Fruit fly (Drosophila melanogaster) whole organism, wandering third instar larva: Measurements from ENCODE around the gene bbg.
A peak's percentile ranks its signal among the peaks of the same experiment; 100 is the strongest.

Source experiments
- CG32264 ChIP-seq: fragments of 200-800 bp; sonication (Bioruptor generic); optimal IDR thresholded peaks from 2 replicates; lab custom pipeline; 2016; ENCODE audit warnings: missing biosample characterization, missing genetic modification characterization
- CG9705 ChIP-seq: fragments of 200-800 bp; sonication (Bioruptor generic); optimal IDR thresholded peaks from 2 replicates; lab custom pipeline; 2018; ENCODE audit warnings: missing biosample characterization, mild to moderate bottlenecking, missing genetic modification characterization
- CrebA ChIP-seq: fragments of 200-800 bp; sonication (Bioruptor generic); optimal IDR thresholded peaks from 2 replicates; lab custom pipeline; 2016; ENCODE audit warnings: missing biosample characterization, mild to moderate bottlenecking, missing genetic modification characterization, borderline replicate concordance
- Dfd ChIP-seq: fragments of >200 bp; optimal IDR thresholded peaks from 2 replicates; lab custom pipeline; 2017; ENCODE audit warnings: missing biosample characterization, missing genetic modification characterization
- Dif ChIP-seq: fragments of 200-275, 200-300 bp; sonication (Bioruptor generic); optimal IDR thresholded peaks from 2 replicates; lab custom pipeline; 2018; ENCODE audit warnings: missing biosample characterization, missing genetic modification characterization; ENCODE audit not compliant: partially characterized antibody
- GATAd ChIP-seq: sonication (Bioruptor generic); optimal IDR thresholded peaks from 2 replicates; lab custom pipeline; 2016; ENCODE audit warnings: missing biosample characterization, missing genetic modification characterization
- HLH106 ChIP-seq: fragments of 200-800 bp; optimal IDR thresholded peaks from 3 replicates; lab custom pipeline; 2019; ENCODE audit warnings: missing biosample characterization, mild to moderate bottlenecking, missing genetic modification characterization, moderate library complexity
- Hnf4 ChIP-seq: fragments of 200-800 bp; sonication (Bioruptor generic); optimal IDR thresholded peaks from 2 replicates; lab custom pipeline; 2016; ENCODE audit warnings: missing biosample characterization, mild to moderate bottlenecking, missing genetic modification characterization
- Hr83 ChIP-seq: fragments of 200-300 bp; sonication (Bioruptor generic); optimal IDR thresholded peaks from 2 replicates; lab custom pipeline; 2016; ENCODE audit warnings: missing biosample characterization, mild to moderate bottlenecking, missing genetic modification characterization, moderate library complexity; ENCODE audit not compliant: poor library complexity, severe bottlenecking
- Jra ChIP-seq: sonication (Bioruptor generic); optimal IDR thresholded peaks from 2 replicates; lab custom pipeline; 2016; ENCODE audit warnings: missing biosample characterization, missing genetic modification characterization
- Myc ChIP-seq: fragments of >200 bp; optimal IDR thresholded peaks from 2 replicates; lab custom pipeline; 2017
- N ChIP-seq: fragments of >200 bp; optimal IDR thresholded peaks from 2 replicates; lab custom pipeline; 2018; ENCODE audit warnings: missing biosample characterization, missing external identifiers, missing genetic modification characterization
- OdsH ChIP-seq: fragments of 200-800 bp; sonication (Bioruptor generic); optimal IDR thresholded peaks from 2 replicates; lab custom pipeline; 2016; ENCODE audit warnings: missing biosample characterization, mild to moderate bottlenecking, missing genetic modification characterization
- Rel ChIP-seq, 2 experiments: fragments of 200-800 bp; sonication (Bioruptor generic) in 1 of 2; optimal IDR thresholded peaks; 2 replicates in 1 of 2; 3 replicates in 1 of 2; lab custom pipeline; 2016 to 2019; ENCODE audit warnings: mild to moderate bottlenecking in 2 of 2, missing biosample characterization in 2 of 2, missing genetic modification characterization in 2 of 2, moderate library complexity in 1 of 2
- Sp1 ChIP-seq: fragments of 200-800 bp; sonication (Bioruptor generic); optimal IDR thresholded peaks from 3 replicates; lab custom pipeline; 2019; ENCODE audit warnings: missing biosample characterization, mild to moderate bottlenecking, missing genetic modification characterization, moderate library complexity
- br ChIP-seq: fragments of 200-800 bp; sonication (Bioruptor generic); optimal IDR thresholded peaks from 2 replicates; lab custom pipeline; 2016; ENCODE audit warnings: missing biosample characterization, missing genetic modification characterization
- brk ChIP-seq: fragments of 200-800 bp; sonication (Bioruptor generic); optimal IDR thresholded peaks from 2 replicates; lab custom pipeline; 2016; ENCODE audit warnings: missing biosample characterization, mild to moderate bottlenecking, missing genetic modification characterization
- dl ChIP-seq, 2 experiments: fragments of 175-275, 200-275 bp in 1 of 2; fragments of 200-275 bp in 1 of 2; sonication (Bioruptor generic); optimal IDR thresholded peaks; lab custom pipeline; 2018; ENCODE audit warnings: mild to moderate bottlenecking in 2 of 2, missing biosample characterization in 2 of 2, missing genetic modification characterization in 2 of 2, moderate library complexity in 2 of 2; ENCODE audit not compliant: partially characterized antibody in 2 of 2, insufficient read depth in 1 of 2
- dmrt93B ChIP-seq: fragments of 200-800 bp; sonication (Bioruptor generic); optimal IDR thresholded peaks from 2 replicates; lab custom pipeline; 2018; ENCODE audit warnings: missing biosample characterization, mild to moderate bottlenecking, missing genetic modification characterization
- dsf ChIP-seq: sonication (Bioruptor generic); optimal IDR thresholded peaks from 2 replicates; lab custom pipeline; 2016; ENCODE audit warnings: missing biosample characterization, missing genetic modification characterization, borderline replicate concordance
- ey ChIP-seq: fragments of 200-800 bp; sonication (Bioruptor generic); optimal IDR thresholded peaks from 2 replicates; lab custom pipeline; 2016; ENCODE audit warnings: missing biosample characterization, missing genetic modification characterization
- foxo ChIP-seq, 2 experiments: fragments of 200-800 bp; sonication (Bioruptor generic); optimal IDR thresholded peaks; 2 replicates in 1 of 2; 3 replicates in 1 of 2; lab custom pipeline; 2016 to 2017; ENCODE audit warnings: missing biosample characterization in 2 of 2, missing genetic modification characterization in 2 of 2
- fru ChIP-seq: fragments of 200-800 bp; sonication (Bioruptor generic); optimal IDR thresholded peaks from 3 replicates; lab custom pipeline; 2016; ENCODE audit warnings: missing biosample characterization, mild to moderate bottlenecking, missing genetic modification characterization
- h ChIP-seq: fragments of 200-800 bp; sonication (Bioruptor generic); optimal IDR thresholded peaks from 3 replicates; lab custom pipeline; 2016; ENCODE audit warnings: missing biosample characterization, mild to moderate bottlenecking, missing genetic modification characterization
- jim ChIP-seq: fragments of 175-275, 200-325 bp; sonication (Bioruptor generic); optimal IDR thresholded peaks from 2 replicates; lab custom pipeline; 2016; ENCODE audit warnings: missing biosample characterization, mild to moderate bottlenecking, missing genetic modification characterization
- lola ChIP-seq: fragments of >200 bp; optimal IDR thresholded peaks from 2 replicates; lab custom pipeline; 2017; ENCODE audit warnings: missing biosample characterization, missing genetic modification characterization
- pan ChIP-seq: fragments of >200 bp; optimal IDR thresholded peaks from 2 replicates; lab custom pipeline; 2017
- psq ChIP-seq: fragments of 200-800 bp; sonication (Bioruptor generic); optimal IDR thresholded peaks from 3 replicates; lab custom pipeline; 2017; ENCODE audit warnings: missing biosample characterization, mild to moderate bottlenecking, missing genetic modification characterization, moderate library complexity
- rgr ChIP-seq: fragments of 200-800 bp; sonication (Bioruptor generic); optimal IDR thresholded peaks from 3 replicates; lab custom pipeline; 2016; ENCODE audit warnings: missing biosample characterization, mild to moderate bottlenecking, missing genetic modification characterization
- sage ChIP-seq: fragments of 200-800 bp; sonication (Bioruptor generic); optimal IDR thresholded peaks from 2 replicates; lab custom pipeline; 2016; ENCODE audit warnings: missing biosample characterization, mild to moderate bottlenecking, missing genetic modification characterization
- usp ChIP-seq: fragments of >200 bp; optimal IDR thresholded peaks from 2 replicates; lab custom pipeline; 2017; ENCODE audit warnings: missing biosample characterization, missing genetic modification characterization
- woc ChIP-seq: sonication (Bioruptor generic); optimal IDR thresholded peaks from 2 replicates; lab custom pipeline; 2016; ENCODE audit warnings: missing biosample characterization, mild to moderate bottlenecking, missing genetic modification characterization

Gene bbg

DNA sequence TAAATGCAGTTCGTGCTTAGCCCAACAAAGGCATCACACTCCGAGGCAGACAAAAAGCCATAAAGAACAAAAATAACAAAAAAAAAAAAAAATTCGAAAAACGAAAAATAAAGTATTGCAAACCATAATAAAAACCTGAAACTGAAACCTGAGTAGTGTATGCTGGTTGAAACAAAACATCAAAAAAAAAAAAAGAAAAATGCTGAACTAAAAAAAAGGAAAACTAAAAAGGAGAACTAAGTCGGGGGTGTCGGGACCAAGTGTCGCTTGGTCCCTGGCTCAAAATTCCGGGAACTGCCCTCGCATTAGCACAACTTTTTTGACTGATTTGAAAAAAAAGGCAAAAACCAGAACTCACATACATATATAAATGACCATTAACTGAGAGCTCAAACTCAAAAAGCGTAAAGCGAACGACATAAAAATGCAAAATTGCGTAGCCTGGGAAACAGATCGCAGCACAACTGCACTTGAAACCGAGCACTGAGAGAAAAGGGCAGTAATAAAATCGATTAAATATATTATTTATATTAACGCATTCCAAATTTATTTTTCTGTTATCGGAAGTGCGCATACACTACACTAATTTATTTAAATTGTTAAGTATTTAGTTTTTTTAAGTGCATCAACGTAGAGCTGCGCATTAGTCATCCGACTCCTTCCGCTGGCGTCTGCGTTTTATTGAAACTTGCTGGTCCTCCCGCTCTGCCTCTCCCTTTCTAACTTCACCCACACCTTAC, 49.3 kb downstream of the bbg start:
- TF ChIP-seq ey (peak; percentile 67), HLH106 (peak; percentile 60), CG32264 (GFP tag; lab: Kevin White, UChicago) (peak; percentile 23), fru (peak; percentile 76), h (GFP tag; lab: Kevin White, UChicago) (peak; percentile 81), woc (peak; percentile 44), dsf (peak; percentile 32), dmrt93B (peak; percentile 36), pan (lab: Kevin White, UChicago) (no peak), rgr (peak; percentile 79), Sp1 (GFP tag; lab: Kevin White, UChicago) (peak; percentile 66), N (no peak), Hr83 (GFP tag; lab: Kevin White, UChicago) (peak; percentile 45), sage (GFP tag; lab: Kevin White, UChicago) (peak; percentile 63), lola (GFP tag; lab: Kevin White, UChicago) (no peak), foxo (GFP tag; optimal IDR thresholded peaks at IDR 0.05; lab: Kevin White, UChicago) (peak in 1 of 2 experiments; percentile 79), OdsH (GFP tag; lab: Kevin White, UChicago) (peak; percentile 78), Rel (GFP tag; optimal IDR thresholded peaks at IDR 0.05; lab: Kevin White, UChicago) (peak; percentile 32), Rel (tag; optimal IDR thresholded peaks at IDR 0.05; lab: Kevin White, UChicago) (no peak), brk (GFP tag; lab: Kevin White, UChicago) (peak; percentile 73), CrebA (GFP tag; lab: Kevin White, UChicago) (no peak), CG9705 (GFP tag; lab: Kevin White, UChicago) (peak; percentile 15), psq (GFP tag; lab: Kevin White, UChicago) (peak; percentile 70), br (peak; percentile 59), Jra (GFP tag; lab: Kevin White, UChicago) (peak; percentile 46), Myc (lab: Kevin White, UChicago) (no peak), Hnf4 (GFP tag; lab: Kevin White, UChicago) (peak; percentile 78), Dif (no peak)

DNA sequence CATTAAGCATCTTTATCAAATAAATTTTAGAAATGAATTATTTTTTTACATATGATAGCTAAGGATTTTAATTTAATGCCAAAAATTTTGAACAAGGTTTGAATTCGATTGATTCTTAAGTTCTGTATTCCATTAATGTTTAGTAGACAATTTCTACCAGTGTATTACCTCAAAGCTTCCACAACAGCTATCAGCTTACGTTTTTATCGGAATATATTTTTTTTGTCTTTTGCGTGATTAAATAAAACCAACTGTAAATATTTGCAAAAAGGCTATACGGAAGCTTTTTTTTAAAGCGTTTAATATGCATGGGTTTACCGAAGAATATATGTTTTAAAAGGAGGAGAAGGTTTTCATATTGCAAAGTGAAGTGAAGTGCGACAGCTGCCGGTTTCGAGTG, 50.7 kb downstream of the bbg start:
- no peak for TF ChIP-seq Hr83 (GFP tag; lab: Kevin White, UChicago)
- no peak for TF ChIP-seq psq (GFP tag; lab: Kevin White, UChicago)
- TF ChIP-seq ey: no peak
- no peak for TF ChIP-seq jim (GFP tag; lab: Kevin White, UChicago)
- TF ChIP-seq Dfd (GFP tag; lab: Kevin White, UChicago): no peak
- no peak for TF ChIP-seq pan (lab: Kevin White, UChicago)
- TF ChIP-seq h (GFP tag; lab: Kevin White, UChicago): peak; percentile 15
- peak in 1 of 2 experiments; percentile 0 for TF ChIP-seq foxo (GFP tag; optimal IDR thresholded peaks at IDR 0.05; lab: Kevin White, UChicago)
- no peak for TF ChIP-seq Sp1 (GFP tag; lab: Kevin White, UChicago)
- peak; percentile 11 for TF ChIP-seq OdsH (GFP tag; lab: Kevin White, UChicago)
- no peak for TF ChIP-seq rgr
- no peak for TF ChIP-seq CG32264 (GFP tag; lab: Kevin White, UChicago)
- TF ChIP-seq Hnf4 (GFP tag; lab: Kevin White, UChicago): no peak
- TF ChIP-seq sage (GFP tag; lab: Kevin White, UChicago): no peak
- no peak for TF ChIP-seq dl (GFP tag; optimal IDR thresholded peaks at IDR 0.05; lab: Kevin White, UChicago; ENCODE audit: insufficient read depth in 1 of 2, partially characterized antibody in 2 of 2)
- no peak for TF ChIP-seq br
- no peak for TF ChIP-seq dsf
- TF ChIP-seq usp: no peak
- no peak for TF ChIP-seq woc
- no peak for TF ChIP-seq Myc (lab: Kevin White, UChicago)
- no peak for TF ChIP-seq dmrt93B
- TF ChIP-seq Jra (GFP tag; lab: Kevin White, UChicago): no peak
- peak; percentile 13 for TF ChIP-seq fru

DNA sequence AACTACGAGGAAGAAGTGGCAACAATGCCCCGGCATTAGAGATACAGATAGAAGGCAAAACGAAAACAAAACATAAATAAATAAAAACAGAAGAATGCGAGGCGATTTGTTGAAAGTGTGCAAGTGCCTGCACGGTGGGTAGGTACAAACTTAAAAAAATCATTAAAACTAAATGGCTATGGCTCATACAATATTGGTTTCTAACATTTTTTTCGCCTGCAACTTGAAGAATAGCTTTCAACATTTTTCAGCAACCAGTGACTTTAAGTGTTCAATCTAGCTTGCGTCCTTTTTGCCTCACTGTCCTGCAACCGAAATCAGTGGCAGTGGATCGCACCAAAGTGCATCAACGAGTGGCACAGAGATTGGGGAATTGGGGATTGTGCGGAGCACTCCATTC, 53.1 kb downstream of the bbg start:
- TF ChIP-seq foxo (GFP tag; optimal IDR thresholded peaks at IDR 0.05; lab: Kevin White, UChicago): peak in 1 of 2 experiments; percentile 8
- TF ChIP-seq CG9705 (GFP tag; lab: Kevin White, UChicago): no peak

DNA sequence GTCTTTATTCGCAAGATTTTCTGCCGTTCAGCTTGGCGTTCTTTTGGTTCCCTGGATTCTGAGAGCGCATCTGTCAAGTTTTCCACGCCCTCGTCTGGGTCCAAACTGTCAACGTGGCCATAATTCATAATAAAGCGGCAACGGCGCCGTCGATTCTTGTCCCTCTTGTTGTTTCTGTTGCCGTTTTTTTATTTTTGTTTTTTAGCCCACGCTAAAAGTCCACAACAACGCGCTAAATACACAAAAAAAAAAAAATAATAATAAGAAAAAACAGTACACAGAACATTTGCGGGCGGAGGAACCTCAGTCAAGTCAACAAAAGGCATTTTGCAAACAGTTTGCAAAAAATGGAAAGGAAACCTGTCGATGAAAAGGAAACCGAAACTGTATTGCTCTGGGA, 54.7 kb downstream of the bbg start:
- no peak for TF ChIP-seq ey
- TF ChIP-seq dsf: no peak
- no peak for TF ChIP-seq OdsH (GFP tag; lab: Kevin White, UChicago)
- no peak for TF ChIP-seq fru
- no peak for TF ChIP-seq GATAd (GFP tag; lab: Kevin White, UChicago)
- TF ChIP-seq, all 38 proteins: peak for 0
